Fruit fly (Drosophila melanogaster): Measurements from ENCODE around the gene PGAP5.

The PGAP5 gene

DNA sequence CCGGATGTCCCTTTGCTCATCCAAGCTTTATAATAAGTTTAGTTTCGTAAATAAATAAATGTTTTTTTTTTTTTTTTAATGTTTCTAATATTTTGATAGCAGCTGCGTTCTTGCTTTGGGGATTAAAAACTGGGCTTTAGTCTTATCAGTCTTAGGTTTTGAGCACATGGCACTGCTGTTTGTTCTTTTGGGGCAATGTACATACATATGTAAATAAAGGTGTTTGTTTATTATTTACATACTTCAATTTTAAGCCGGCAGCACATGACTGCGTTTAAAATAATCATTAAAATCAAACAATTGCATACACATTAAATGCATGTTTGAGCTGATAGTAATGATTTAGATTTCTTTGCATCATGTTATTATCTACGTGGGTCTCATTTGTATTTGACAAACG, 34.5 kb upstream of the PGAP5 start (continued):
- peak; percentile 55 for TF ChIP-seq CG8281 (tag; optimal IDR thresholded peaks at IDR 0.05)
- TF ChIP-seq aop (GFP tag; IDR thresholded peaks at IDR 0.05): no peak
- no peak for TF ChIP-seq Sin3A (optimal IDR thresholded peaks at IDR 0.05)
- peak; percentile 31 for TF ChIP-seq Sry-δ (GFP tag; optimal IDR thresholded peaks at IDR 0.05)
- no peak for TF ChIP-seq CG16779 (GFP tag; IDR thresholded peaks at IDR 0.05)
- TF ChIP-seq CG13123 (GFP tag; optimal IDR thresholded peaks at IDR 0.05): peak; percentile 87
- no peak for TF ChIP-seq CG6175 (GFP tag; IDR thresholded peaks at IDR 0.05)
- TF ChIP-seq CG12219 (GFP tag; optimal IDR thresholded peaks at IDR 0.05): peak; percentile 78
- TF ChIP-seq CG8359 (GFP tag; optimal IDR thresholded peaks at IDR 0.05; ENCODE audit: borderline replicate concordance): peak; percentile 59
- TF ChIP-seq Bdp1 (GFP tag; optimal IDR thresholded peaks at IDR 0.05): peak; percentile 75
- peak; percentile 88 for TF ChIP-seq Blimp-1 (GFP tag; optimal IDR thresholded peaks at IDR 0.05)
- TF ChIP-seq sens (GFP tag): peak; percentile 99
- TF ChIP-seq Oaz (GFP tag; IDR thresholded peaks at IDR 0.05): no peak
- TF ChIP-seq jumu (GFP tag; optimal IDR thresholded peaks at IDR 0.05): peak; percentile 20
- peak; percentile 61 for TF ChIP-seq CG17829 (tag; optimal IDR thresholded peaks at IDR 0.05)
- TF ChIP-seq CG32532 (GFP tag; IDR thresholded peaks at IDR 0.05): no peak
- peak; percentile 71 for TF ChIP-seq CG4820 (GFP tag; optimal IDR thresholded peaks at IDR 0.05)
- TF ChIP-seq crp (GFP tag; optimal IDR thresholded peaks at IDR 0.05): peak in 1 of 2 experiments; percentile 19
- TF ChIP-seq ab (GFP tag; optimal IDR thresholded peaks at IDR 0.05): no peak
- TF ChIP-seq Fer3 (tag; optimal IDR thresholded peaks at IDR 0.05): peak; percentile 78
- peak; percentile 84 for TF ChIP-seq CG2712 (tag; optimal IDR thresholded peaks at IDR 0.05)
- peak; percentile 76; the same call in 1 of the 2 replicates for TF ChIP-seq CG1024 (GFP tag; IDR thresholded peaks at IDR 0.05)
- TF ChIP-seq YL-1 (GFP tag; optimal IDR thresholded peaks at IDR 0.05): peak; percentile 80
- no peak for TF ChIP-seq toy (GFP tag; IDR thresholded peaks at IDR 0.05)
- TF ChIP-seq Dip2 (GFP tag; IDR thresholded peaks at IDR 0.05): no peak
- peak; percentile 53 for TF ChIP-seq CG3281 (GFP tag; optimal IDR thresholded peaks at IDR 0.05)
- peak; percentile 84 for TF ChIP-seq trh (GFP tag; optimal IDR thresholded peaks at IDR 0.05)
- peak; percentile 1 for TF ChIP-seq MESR4 (GFP tag; optimal IDR thresholded peaks at IDR 0.05)
- peak; percentile 51 for TF ChIP-seq btn (GFP tag; optimal IDR thresholded peaks at IDR 0.05)
- no peak; the same call in 3 of the 4 replicates for TF ChIP-seq Gug (GFP tag; IDR thresholded peaks at IDR 0.05)
- no peak for TF ChIP-seq gro (GFP tag; optimal IDR thresholded peaks at IDR 0.05)
- TF ChIP-seq lov (optimal IDR thresholded peaks at IDR 0.05): no peak
- peak; percentile 90 for TF ChIP-seq lov (GFP tag; IDR thresholded peaks at IDR 0.05)
- peak; percentile 69 for TF ChIP-seq CG13424 (tag; optimal IDR thresholded peaks at IDR 0.05)
- no peak for TF ChIP-seq zfh2 (GFP tag; optimal IDR thresholded peaks at IDR 0.05)
- peak; percentile 92 for TF ChIP-seq CG17359 (tag; optimal IDR thresholded peaks at IDR 0.05)
- TF ChIP-seq sob (GFP tag; IDR thresholded peaks at IDR 0.05): peak; percentile 39; the same call in 1 of the 2 replicates
- TF ChIP-seq tx (GFP tag; optimal IDR thresholded peaks at IDR 0.05): no peak
- peak; percentile 90 for TF ChIP-seq CG6254 (GFP tag; optimal IDR thresholded peaks at IDR 0.05)
- peak; percentile 20 for TF ChIP-seq luna (GFP tag; optimal IDR thresholded peaks at IDR 0.05)
- TF ChIP-seq CG10959 (GFP tag; IDR thresholded peaks at IDR 0.05): peak; percentile 63
- no peak for TF ChIP-seq CkIIα-i1 (GFP tag; IDR thresholded peaks at IDR 0.05)
- TF ChIP-seq Hand (GFP tag; optimal IDR thresholded peaks at IDR 0.05): no peak
- peak; percentile 43 for TF ChIP-seq cato (GFP tag; optimal IDR thresholded peaks at IDR 0.05; ENCODE audit: borderline replicate concordance)
- TF ChIP-seq maf-S (GFP tag; optimal IDR thresholded peaks at IDR 0.05): peak; percentile 63
- no peak for TF ChIP-seq sd (tag; optimal IDR thresholded peaks at IDR 0.05)
- TF ChIP-seq CG1602 (GFP tag; optimal IDR thresholded peaks at IDR 0.05): peak; percentile 76
- TF ChIP-seq CG2120 (GFP tag; optimal IDR thresholded peaks at IDR 0.05): peak; percentile 17
- TF ChIP-seq lab (GFP tag; optimal IDR thresholded peaks at IDR 0.05): peak; percentile 88
- TF ChIP-seq CG14965 (GFP tag; optimal IDR thresholded peaks at IDR 0.05; ENCODE audit: borderline replicate concordance): peak; percentile 64
- peak; percentile 85 for TF ChIP-seq CG11398 (GFP tag; optimal IDR thresholded peaks at IDR 0.05)
- peak; percentile 50 for TF ChIP-seq CG31365 (tag; optimal IDR thresholded peaks at IDR 0.05)
